Worm (Caenorhabditis elegans) whole organism, L4/young adult: ENCODE data around the gene Y45G5AM.3.

Experiments used
- W03F9.2 ChIP-seq: fragments of 150-350 bp; optimal IDR thresholded peaks from 2 replicates; lab custom pipeline; 2014; ENCODE audit warnings: missing biosample characterization, missing genetic modification characterization
- dao-5 ChIP-seq: sonication (generic microtip); optimal IDR thresholded peaks from 2 replicates; lab custom pipeline; 2016; ENCODE audit warnings: missing genotype, missing genetic modification characterization, moderate library complexity, missing compliant biosample characterization
- him-1 ChIP-seq: sonication (generic microtip); optimal IDR thresholded peaks from 2 replicates; lab custom pipeline; 2016; ENCODE audit warnings: missing genotype, missing genetic modification reagents, missing genetic modification characterization, missing compliant biosample characterization

DNA sequence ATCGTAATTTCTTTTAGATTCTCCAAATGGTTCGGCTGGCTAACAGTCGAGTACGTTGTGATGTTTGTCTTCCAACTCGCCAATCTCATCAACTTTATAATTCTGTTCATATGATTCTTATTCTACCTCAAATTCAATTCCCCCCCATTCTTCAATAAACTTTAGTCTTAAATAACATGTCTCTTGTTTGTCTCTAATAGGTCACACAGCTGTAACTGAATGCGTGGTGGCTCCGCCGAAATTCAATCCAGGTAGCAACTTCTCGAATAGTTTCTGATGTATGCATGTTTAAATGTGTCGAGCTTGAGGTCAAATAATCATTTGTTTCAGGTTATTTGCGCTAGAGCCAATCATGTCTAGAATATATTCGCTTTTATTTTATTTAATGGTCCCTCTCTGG, 25.7 kb upstream of the Y45G5AM.3 start, which contains the start of gene lgc-29:
- TF ChIP-seq him-1 (tag; lab: Kevin White, UChicago) (no peak), dao-5 (tag; lab: Kevin White, UChicago) (no peak), W03F9.2 (tag; lab: Kevin White, UChicago) (no peak)
